Fruit fly (Drosophila melanogaster) whole organism, embryonic: Measurements from ENCODE around the gene CCY.
"Not testable (repeated sequence)": the region's sequence is repeated elsewhere in the genome, so short reads cannot be mapped to it uniquely, and the experiment has no call there.

ENCODE experiments used
- CG11695 ChIP-seq: fragments of 200-800 bp; sonication (Bioruptor generic); IDR thresholded peaks from 3 replicates; pipeline ENCODE4 v1.3.6; 2022; ENCODE audit warnings: missing biosample characterization, missing genetic modification characterization
- knrl ChIP-seq: fragments of 200-800 bp; sonication (Bioruptor generic); IDR thresholded peaks from 3 replicates; pipeline ENCODE4 v1.3.6; 2022; ENCODE audit warnings: missing biosample characterization, missing genetic modification characterization; ENCODE audit not compliant: partially characterized antibody
- tap ChIP-seq: fragments of 200-800 bp; optimal IDR thresholded peaks from 3 replicates; lab custom pipeline; 2019; ENCODE audit warnings: missing biosample characterization, mild to moderate bottlenecking, missing genetic modification characterization, moderate library complexity

Gene CCY

dm6 chrY:3649696-3650095 lies at the start of gene CCY:
Gene CCY, plus strand, starts transcription at chrY:3649996.
- not testable (repeated sequence) for TF ChIP-seq tap (tag; lab: Kevin White, UChicago); CG11695 (GFP tag; lab: Robert Waterston, UW); knrl (GFP tag; lab: Robert Waterston, UW)
